Worm (Caenorhabditis elegans): Measurements from ENCODE around the gene hsp-75.

hsp-75 gene

DNA sequence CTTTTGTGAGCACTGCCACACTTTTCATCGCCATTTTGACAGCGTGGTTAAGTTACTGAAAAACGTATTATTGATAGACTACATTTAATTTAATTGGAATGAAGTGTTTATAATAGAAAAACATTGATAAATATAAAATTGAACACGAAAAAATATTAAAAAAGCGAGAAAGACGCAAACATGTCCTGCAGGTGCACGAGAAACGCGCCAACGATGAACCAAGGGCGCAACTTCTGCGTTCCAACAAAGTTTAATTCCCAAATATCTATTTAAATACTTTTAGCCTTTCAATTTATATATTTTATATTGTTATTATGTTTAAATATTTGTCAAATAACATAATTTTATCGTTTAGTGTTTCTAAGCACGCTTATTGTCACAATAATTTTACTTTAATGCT is 7.6 kb upstream of the hsp-75 start, which contains the start of gene ndus-8 (continued):
- no peak for TF ChIP-seq atf-7 (tag; optimal IDR thresholded peaks at IDR 0.05)
- peak; percentile 27 for TF ChIP-seq lin-40 (tag; optimal IDR thresholded peaks at IDR 0.05)
- TF ChIP-seq ztf-3 (GFP tag; optimal IDR thresholded peaks at IDR 0.05): no peak
- TF ChIP-seq ZK185.1 (tag; optimal IDR thresholded peaks at IDR 0.05; ENCODE audit: poor library complexity, severe bottlenecking): peak; percentile 5
- peak; percentile 59 for TF ChIP-seq lin-54 (GFP tag; optimal IDR thresholded peaks at IDR 0.05)

DNA sequence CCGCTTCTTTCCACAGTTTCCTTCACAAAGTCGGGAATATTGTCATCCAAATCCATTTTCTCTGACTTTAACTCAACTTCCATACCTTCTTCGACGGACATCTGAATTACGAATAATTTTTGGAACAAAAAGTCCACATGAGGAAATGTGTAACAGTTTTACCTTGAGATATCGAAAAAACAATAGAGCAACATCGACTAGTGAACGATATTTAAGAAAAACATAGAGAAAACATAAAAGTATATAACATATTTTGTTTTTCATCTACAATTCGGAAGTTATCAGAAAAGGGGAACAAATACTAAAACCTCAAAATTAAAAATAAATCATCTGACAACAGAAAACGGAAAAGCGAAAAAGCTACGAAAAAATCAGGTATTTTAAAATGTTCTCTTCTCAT is 6.3 kb upstream of the hsp-75 start, which contains the start of gene adr-2:
TSS of gene adr-2 (minus strand) at position 101 of the 400 bp plus-strand sequence.
- TF ChIP-seq nhr-27 (tag; optimal IDR thresholded peaks at IDR 0.05) (no peak), B0261.1 (tag; optimal IDR thresholded peaks at IDR 0.05) (no peak), mcd-1 (GFP tag; IDR thresholded peaks at IDR 0.05) (no peak), F49E8.2 (tag; optimal IDR thresholded peaks at IDR 0.05; ENCODE audit: insufficient read depth) (no peak), ztf-22 (GFP tag; optimal IDR thresholded peaks at IDR 0.05) (no peak), ztf-18 (tag; optimal IDR thresholded peaks at IDR 0.05) (peak; percentile 10)

DNA sequence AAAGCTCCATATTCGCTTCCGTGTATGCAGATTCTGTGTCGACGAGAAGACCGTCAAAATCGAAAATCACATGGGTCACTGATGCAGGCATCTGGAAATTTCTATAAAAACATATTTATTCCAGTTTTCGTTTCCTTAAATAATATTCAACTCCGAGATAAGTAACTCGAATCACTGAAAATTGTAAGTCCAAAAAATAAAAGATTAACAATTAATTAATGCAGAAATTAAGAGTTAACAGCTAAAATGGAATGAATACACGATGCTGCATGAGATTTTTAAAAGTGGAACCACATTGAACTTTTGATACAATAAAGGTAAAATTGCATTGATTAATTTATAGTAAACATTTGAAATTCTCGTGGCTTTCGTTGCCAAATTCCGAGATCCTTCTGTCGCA is 4.3 kb upstream of the hsp-75 start, which contains the start of gene R151.10:
TSS of gene R151.10 (minus strand) at position 101 of the 400 bp plus-strand sequence.
- TF ChIP-seq mes-4 (tag; optimal IDR thresholded peaks at IDR 0.05) (no peak), ekl-4 (GFP tag; IDR thresholded peaks at IDR 0.05) (no peak), C17E4.6 (GFP tag; IDR thresholded peaks at IDR 0.05) (no peak), T07F8.4 (tag; optimal IDR thresholded peaks at IDR 0.05) (no peak), akir-1 (GFP tag; optimal IDR thresholded peaks at IDR 0.05) (no peak), ceh-58 (GFP tag; IDR thresholded peaks at IDR 0.05) (no peak), chd-7 (tag; optimal IDR thresholded peaks at IDR 0.05) (no peak), snpc-4 (GFP tag; optimal IDR thresholded peaks at IDR 0.05) (no peak), snpc-4 (tag; optimal IDR thresholded peaks at IDR 0.05) (no peak)

DNA sequence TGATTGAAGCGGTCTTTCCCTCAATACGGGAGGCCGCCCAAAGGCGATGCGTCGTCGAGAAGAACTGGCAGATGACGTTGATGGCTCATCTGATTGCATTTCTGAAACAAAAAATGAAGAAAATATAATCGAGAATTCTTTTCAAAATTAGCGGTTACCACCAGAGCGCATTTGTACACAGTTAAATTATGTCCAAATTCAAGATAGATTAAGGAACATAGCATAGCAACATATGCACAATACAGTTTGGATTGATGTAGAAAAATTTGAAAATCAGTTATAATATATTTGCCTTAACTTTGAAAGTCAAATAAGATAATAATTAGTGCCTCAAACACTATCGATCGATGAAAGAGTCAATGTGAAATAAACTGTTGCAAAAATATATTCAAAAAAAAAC is 3.2 kb upstream of the hsp-75 start, which contains the start of gene R151.8:
TSS of gene R151.8 (minus strand) at position 101 of the 400 bp plus-strand sequence.
- TF ChIP-seq nfya-1 (tag; optimal IDR thresholded peaks at IDR 0.05; ENCODE audit: borderline replicate concordance, insufficient read depth): no peak
- no peak for TF ChIP-seq F22D6.2 (tag; optimal IDR thresholded peaks at IDR 0.05)
- no peak for TF ChIP-seq ztf-3 (GFP tag; optimal IDR thresholded peaks at IDR 0.05)
- no peak for TF ChIP-seq B0035.1 (tag; optimal IDR thresholded peaks at IDR 0.05)
- TF ChIP-seq ceh-91 (GFP tag; IDR thresholded peaks at IDR 0.05): no peak
- TF ChIP-seq T07F8.4 (tag; optimal IDR thresholded peaks at IDR 0.05): no peak

DNA sequence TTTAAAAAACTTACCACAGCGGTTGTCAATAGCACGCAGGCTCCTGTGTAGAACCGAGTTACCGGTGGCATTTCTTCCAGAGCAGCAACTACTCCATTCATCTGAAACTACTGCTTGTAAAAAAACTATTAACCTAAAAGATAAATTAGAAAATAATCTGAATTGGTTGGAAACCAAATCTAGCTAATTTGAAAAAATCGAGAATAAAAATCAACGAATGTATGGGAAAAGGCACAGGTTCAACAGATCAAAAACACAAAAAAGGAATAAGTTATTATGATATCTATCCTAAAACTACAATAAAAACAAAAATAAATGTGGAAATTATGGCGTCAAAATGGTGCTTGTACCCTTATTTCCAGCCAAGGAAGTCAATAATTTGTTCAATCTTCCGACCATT is 3.5 kb downstream of the hsp-75 start, which contains the start of gene der-2:
TSS of gene der-2 (minus strand) at position 101 of the 400 bp plus-strand sequence.
- no peak for TF ChIP-seq T26A5.8 (tag; optimal IDR thresholded peaks at IDR 0.05)
- TF ChIP-seq C17E4.6 (GFP tag; IDR thresholded peaks at IDR 0.05): no peak
- no peak for TF ChIP-seq gei-17 (GFP tag; optimal IDR thresholded peaks at IDR 0.05)
- TF ChIP-seq ztf-3 (GFP tag; optimal IDR thresholded peaks at IDR 0.05): no peak
- TF ChIP-seq Y53F4B.3 (GFP tag; IDR thresholded peaks at IDR 0.05): no peak
- no peak for TF ChIP-seq F49E8.2 (tag; optimal IDR thresholded peaks at IDR 0.05; ENCODE audit: insufficient read depth)
- no peak for TF ChIP-seq F55B11.4 (tag; optimal IDR thresholded peaks at IDR 0.05; ENCODE audit: borderline replicate concordance, insufficient read depth)
- TF ChIP-seq K12H6.12 (tag; optimal IDR thresholded peaks at IDR 0.05): no peak
- no peak for TF ChIP-seq athp-1 (tag; optimal IDR thresholded peaks at IDR 0.05)
- no peak for TF ChIP-seq aptf-3 (GFP tag; IDR thresholded peaks at IDR 0.05)
- no peak for TF ChIP-seq ztf-6 (GFP tag; IDR thresholded peaks at IDR 0.05)
- TF ChIP-seq lin-40 (tag; optimal IDR thresholded peaks at IDR 0.05): no peak
- TF ChIP-seq efl-1 (GFP tag; optimal IDR thresholded peaks at IDR 0.05): no peak
- TF ChIP-seq hmg-20 (GFP tag; IDR thresholded peaks at IDR 0.05): no peak
- TF ChIP-seq egrh-3 (GFP tag; IDR thresholded peaks at IDR 0.05): no peak
- no peak for TF ChIP-seq ceh-91 (GFP tag; IDR thresholded peaks at IDR 0.05)
